Worm (Caenorhabditis elegans) whole organism, dauer: ENCODE data around the gene B0416.7.

Experiments used
- unc-62 ChIP-seq: sonication (generic microtip); optimal IDR thresholded peaks from 2 replicates; lab custom pipeline; 2017; ENCODE audit warnings: missing biosample characterization, missing genetic modification reagents, missing genetic modification characterization

Gene B0416.7

DNA sequence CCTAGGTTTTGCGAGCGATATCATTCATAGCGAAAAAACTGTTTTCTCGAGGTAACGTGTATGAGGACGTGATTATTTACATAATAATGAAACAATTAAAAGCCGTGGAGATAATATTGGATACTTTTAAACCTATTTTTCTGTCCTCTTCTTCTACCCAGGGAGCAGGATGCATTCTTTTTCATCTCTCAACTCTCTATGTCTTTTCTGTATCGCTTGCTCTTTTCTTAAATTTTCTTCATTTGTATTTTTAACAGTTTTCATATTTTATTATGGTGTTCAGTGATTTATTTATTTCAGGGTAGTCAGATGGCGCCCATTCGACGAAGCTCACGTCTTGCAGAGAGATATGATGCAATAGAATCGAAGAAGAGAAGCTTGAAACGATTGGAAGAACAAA lies 19.1 kb downstream of the B0416.7 start, which contains the start of gene B0416.4:
Gene B0416.4, plus strand, starts transcription at position 301 of the 400 bp plus-strand sequence.
- no peak for TF ChIP-seq unc-62 (GFP tag; lab: Kevin White, UChicago)

- no peak for TF ChIP-seq unc-62 (GFP tag; lab: Kevin White, UChicago)
Observed at ce11 chrX:9274574-9274973, 23.2 kb downstream of the B0416.7 start, which contains the start of gene B0416.10. TSS of gene B0416.10 (minus strand) at chrX:9274674.

- no peak for TF ChIP-seq unc-62 (GFP tag; lab: Kevin White, UChicago)
Observed at ce11 chrX:9271886-9272285, 25.8 kb downstream of the B0416.7 start.

DNA sequence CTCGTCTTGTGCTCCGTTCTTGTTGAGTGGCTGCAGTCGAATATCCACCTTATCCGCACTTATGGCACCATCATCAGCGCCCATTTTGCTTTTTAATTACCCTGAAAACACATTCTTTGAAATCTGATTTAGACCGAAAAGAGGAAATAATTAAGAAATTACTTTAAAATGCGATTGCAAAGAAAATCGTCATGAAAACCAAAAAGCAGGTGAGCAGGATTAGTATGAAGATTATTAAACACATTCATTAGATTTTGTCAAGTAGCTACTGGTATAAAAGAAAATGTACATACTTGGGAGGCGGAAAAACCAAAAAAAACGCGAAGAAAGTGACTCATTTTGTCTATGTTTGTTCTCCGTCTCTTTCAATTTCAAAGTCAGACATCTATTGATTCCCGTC lies 27.0 kb downstream of the B0416.7 start, which contains the start of gene B0416.5:
Gene B0416.5, minus strand, starts transcription at position 101 of the 400 bp plus-strand sequence.
- TF ChIP-seq unc-62 (GFP tag; lab: Kevin White, UChicago), result no peak

DNA sequence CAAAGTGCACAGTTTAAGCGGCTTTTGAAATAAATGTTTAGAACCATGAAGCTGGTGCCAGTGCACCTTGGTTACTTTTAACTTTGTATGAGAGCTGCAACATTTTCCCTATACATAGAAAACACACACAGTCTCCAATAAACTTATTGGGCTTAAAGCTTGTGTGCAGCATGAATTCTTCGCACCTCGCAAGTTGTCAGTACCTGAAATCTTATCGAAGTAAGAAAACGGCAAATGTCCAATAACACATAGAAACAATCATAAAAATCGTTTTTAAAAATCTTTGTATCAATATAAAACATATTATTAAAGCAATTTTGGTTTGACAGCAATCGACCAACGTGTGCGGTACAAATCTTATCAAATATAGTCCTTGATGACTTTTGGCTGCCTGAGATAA lies 29.4 kb downstream of the B0416.7 start:
- TF ChIP-seq unc-62 (GFP tag; lab: Kevin White, UChicago), result no peak

DNA sequence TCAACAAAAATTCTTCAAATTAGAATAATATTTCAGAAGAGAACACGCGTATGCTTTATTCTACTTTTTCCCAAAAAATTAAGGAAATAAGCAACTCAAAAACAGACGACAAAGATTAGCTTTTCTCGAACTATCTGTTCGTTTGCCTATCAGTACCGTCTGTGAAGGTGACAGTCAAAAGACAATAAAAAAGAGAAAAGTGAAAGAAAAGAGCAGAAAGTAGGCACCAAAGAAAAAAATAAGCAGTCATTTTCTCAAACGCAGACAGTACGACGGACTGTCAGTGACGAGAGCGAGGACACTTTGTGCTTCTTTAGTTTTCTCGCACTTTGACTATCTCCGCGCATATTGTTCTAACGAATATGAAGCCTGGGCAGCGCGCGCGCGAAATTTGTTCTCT lies 31.2 kb downstream of the B0416.7 start:
- no peak for TF ChIP-seq unc-62 (GFP tag; lab: Kevin White, UChicago)

DNA sequence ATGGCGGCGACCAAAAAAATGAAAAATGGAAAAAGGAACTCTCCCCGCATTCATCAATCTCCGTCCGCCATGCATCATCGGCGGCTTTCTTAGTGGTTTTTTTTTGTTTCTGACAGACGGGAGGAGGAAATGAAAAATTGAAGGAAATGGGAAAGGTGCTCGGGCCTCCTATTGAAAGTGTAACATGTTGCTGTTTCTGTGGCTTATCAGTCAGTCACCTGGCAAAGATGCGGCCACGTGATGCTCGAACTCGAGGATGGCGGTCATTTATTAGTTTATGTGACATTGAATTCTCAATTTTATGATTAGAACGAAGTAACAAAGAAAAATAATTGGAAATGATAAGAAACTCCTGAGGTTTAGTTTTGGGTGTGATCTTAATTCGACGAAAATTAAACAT lies 33.1 kb downstream of the B0416.7 start:
- no peak for TF ChIP-seq unc-62 (GFP tag; lab: Kevin White, UChicago)

ce11 chrX:9264231-9264630 lies 33.5 kb downstream of the B0416.7 start, which contains the start of gene F18G5.6:
TSS of gene F18G5.6 (minus strand) at chrX:9264331.
- no peak for TF ChIP-seq unc-62 (GFP tag; lab: Kevin White, UChicago)

- TF ChIP-seq unc-62 (GFP tag; lab: Kevin White, UChicago), result no peak
Observed at ce11 chrX:9261626-9262189, 36.0 kb downstream of the B0416.7 start.

DNA sequence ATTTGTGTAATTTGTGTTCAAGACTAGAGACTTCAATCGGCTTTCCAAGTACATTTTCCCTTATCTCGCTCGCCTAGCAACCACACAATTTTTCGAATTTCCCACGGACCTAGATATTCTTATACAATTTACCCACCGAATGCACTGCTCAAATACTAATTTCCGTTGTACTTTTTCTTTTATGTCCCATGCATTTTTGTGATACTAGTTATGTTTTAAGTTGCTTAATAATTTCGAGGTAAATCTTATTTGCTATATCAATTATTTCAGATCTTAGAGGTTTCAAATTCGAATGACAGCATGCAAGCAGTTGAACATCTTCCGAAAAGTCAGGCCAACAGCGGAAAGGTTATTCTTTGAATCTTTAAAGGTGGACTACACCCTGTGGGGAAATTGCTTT lies 38.2 kb downstream of the B0416.7 start, which contains the start of gene F18G5.1:
Gene F18G5.1, plus strand, starts transcription at position 301 of the 400 bp plus-strand sequence.
- TF ChIP-seq unc-62 (GFP tag; lab: Kevin White, UChicago), result no peak

- TF ChIP-seq unc-62 (GFP tag; lab: Kevin White, UChicago), result no peak
Observed at ce11 chrX:9255993-9256392, 41.7 kb downstream of the B0416.7 start.

DNA sequence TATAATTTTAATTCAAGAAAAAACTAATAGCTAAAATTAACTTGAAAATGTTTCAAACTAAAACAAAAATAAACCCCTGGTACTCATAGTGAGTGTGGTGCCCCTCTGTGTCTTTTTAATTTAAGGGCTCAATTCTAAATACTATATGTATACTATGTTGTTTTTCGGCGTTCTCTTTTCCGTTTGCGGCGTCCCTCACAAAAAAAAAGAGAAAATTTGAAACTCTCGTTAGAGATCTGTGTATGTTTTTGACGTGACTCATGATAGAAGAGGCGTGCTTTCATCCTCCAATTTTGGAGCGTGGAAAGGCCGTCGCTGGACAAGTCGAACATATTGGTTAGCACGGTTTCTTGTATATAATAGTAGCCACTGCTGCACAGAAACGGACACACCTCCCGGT lies 46.2 kb downstream of the B0416.7 start, which contains the start of gene pes-8:
Gene pes-8, plus strand, starts transcription at position 301 of the 400 bp plus-strand sequence.
- no peak for TF ChIP-seq unc-62 (GFP tag; lab: Kevin White, UChicago)

DNA sequence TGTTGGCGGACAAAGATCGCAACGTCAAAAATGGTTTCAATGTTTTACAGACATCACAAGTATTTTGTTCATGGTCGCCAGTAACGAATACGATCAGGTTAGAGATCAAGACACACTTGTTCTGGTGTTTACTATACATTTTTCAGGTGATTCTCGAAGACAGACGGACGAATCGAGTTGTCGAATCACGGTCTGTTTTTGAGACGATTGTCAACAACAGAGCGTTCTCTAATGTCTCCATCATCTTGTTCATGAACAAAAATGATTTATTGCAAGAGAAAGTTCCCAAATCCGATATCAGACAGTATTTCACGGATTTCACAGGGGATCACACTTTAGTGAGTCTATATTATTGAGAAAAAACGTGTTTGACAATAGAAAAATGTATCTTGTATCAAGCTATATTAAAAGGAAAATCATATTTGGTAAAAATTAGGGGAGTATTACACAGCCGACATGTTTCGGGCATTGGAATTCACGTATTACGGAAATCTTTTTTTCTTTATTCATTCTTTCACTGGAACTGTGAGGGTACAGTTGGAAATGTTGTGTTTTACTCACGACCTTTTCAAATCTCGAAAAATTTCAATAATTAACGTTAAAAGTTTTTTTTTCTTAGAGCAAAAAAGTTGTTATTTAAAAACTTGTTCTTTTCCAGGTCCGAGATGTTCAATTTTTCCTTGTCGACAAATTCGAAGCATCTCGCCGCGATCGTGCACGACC lies 49.5 kb downstream of the B0416.7 start:
- TF ChIP-seq unc-62 (GFP tag; lab: Kevin White, UChicago), result no peak
